Fruit fly (Drosophila melanogaster) whole organism, wandering third instar larva: ENCODE measurements around the gene CG32075.
A peak's percentile ranks its signal among the peaks of the same experiment; 100 is the strongest.

Experiments
- Abd-B ChIP-seq: fragments of >200 bp; optimal IDR thresholded peaks from 2 replicates; lab custom pipeline; 2017; ENCODE audit warnings: missing biosample characterization, missing genetic modification characterization
- CG32264 ChIP-seq: fragments of 200-800 bp; sonication (Bioruptor generic); optimal IDR thresholded peaks from 2 replicates; lab custom pipeline; 2016; ENCODE audit warnings: missing biosample characterization, missing genetic modification characterization
- CG9705 ChIP-seq: fragments of 200-800 bp; sonication (Bioruptor generic); optimal IDR thresholded peaks from 2 replicates; lab custom pipeline; 2018; ENCODE audit warnings: missing biosample characterization, mild to moderate bottlenecking, missing genetic modification characterization
- CrebA ChIP-seq: fragments of 200-800 bp; sonication (Bioruptor generic); optimal IDR thresholded peaks from 2 replicates; lab custom pipeline; 2016; ENCODE audit warnings: missing biosample characterization, mild to moderate bottlenecking, missing genetic modification characterization, borderline replicate concordance
- Dfd ChIP-seq: fragments of >200 bp; optimal IDR thresholded peaks from 2 replicates; lab custom pipeline; 2017; ENCODE audit warnings: missing biosample characterization, missing genetic modification characterization
- Dif ChIP-seq: fragments of 200-275, 200-300 bp; sonication (Bioruptor generic); optimal IDR thresholded peaks from 2 replicates; lab custom pipeline; 2018; ENCODE audit warnings: missing biosample characterization, missing genetic modification characterization; ENCODE audit not compliant: partially characterized antibody
- GATAd ChIP-seq: sonication (Bioruptor generic); optimal IDR thresholded peaks from 2 replicates; lab custom pipeline; 2016; ENCODE audit warnings: missing biosample characterization, missing genetic modification characterization
- HLH106 ChIP-seq: fragments of 200-800 bp; optimal IDR thresholded peaks from 3 replicates; lab custom pipeline; 2019; ENCODE audit warnings: missing biosample characterization, mild to moderate bottlenecking, missing genetic modification characterization, moderate library complexity
- Hnf4 ChIP-seq: fragments of 200-800 bp; sonication (Bioruptor generic); optimal IDR thresholded peaks from 2 replicates; lab custom pipeline; 2016; ENCODE audit warnings: missing biosample characterization, mild to moderate bottlenecking, missing genetic modification characterization
- Hr78 ChIP-seq: fragments of >200 bp; optimal IDR thresholded peaks from 2 replicates; lab custom pipeline; 2017; ENCODE audit warnings: missing biosample characterization, missing genetic modification characterization
- Hr83 ChIP-seq: fragments of 200-300 bp; sonication (Bioruptor generic); optimal IDR thresholded peaks from 2 replicates; lab custom pipeline; 2016; ENCODE audit warnings: missing biosample characterization, mild to moderate bottlenecking, missing genetic modification characterization, moderate library complexity; ENCODE audit not compliant: poor library complexity, severe bottlenecking
- Jra ChIP-seq: sonication (Bioruptor generic); optimal IDR thresholded peaks from 2 replicates; lab custom pipeline; 2016; ENCODE audit warnings: missing biosample characterization, missing genetic modification characterization
- Mio ChIP-seq: sonication (Bioruptor generic); optimal IDR thresholded peaks from 2 replicates; lab custom pipeline; 2016; ENCODE audit warnings: missing biosample characterization, missing genetic modification characterization
- Myc ChIP-seq: fragments of >200 bp; optimal IDR thresholded peaks from 2 replicates; lab custom pipeline; 2017
- N ChIP-seq: fragments of >200 bp; optimal IDR thresholded peaks from 2 replicates; lab custom pipeline; 2018; ENCODE audit warnings: missing biosample characterization, missing external identifiers, missing genetic modification characterization
- OdsH ChIP-seq: fragments of 200-800 bp; sonication (Bioruptor generic); optimal IDR thresholded peaks from 2 replicates; lab custom pipeline; 2016; ENCODE audit warnings: missing biosample characterization, mild to moderate bottlenecking, missing genetic modification characterization
- Rel ChIP-seq, 2 experiments: fragments of 200-800 bp; sonication (Bioruptor generic) in 1 of 2; optimal IDR thresholded peaks; 2 replicates in 1 of 2; 3 replicates in 1 of 2; lab custom pipeline; 2016 to 2019; ENCODE audit warnings: mild to moderate bottlenecking in 2 of 2, missing biosample characterization in 2 of 2, missing genetic modification characterization in 2 of 2, moderate library complexity in 1 of 2
- Sp1 ChIP-seq: fragments of 200-800 bp; sonication (Bioruptor generic); optimal IDR thresholded peaks from 3 replicates; lab custom pipeline; 2019; ENCODE audit warnings: missing biosample characterization, mild to moderate bottlenecking, missing genetic modification characterization, moderate library complexity
- Vsx2 ChIP-seq: fragments of 200-300, 225-300 bp; sonication (Bioruptor generic); optimal IDR thresholded peaks from 2 replicates; lab custom pipeline; 2018; ENCODE audit warnings: missing biosample characterization, missing genetic modification characterization; ENCODE audit not compliant: partially characterized antibody
- br ChIP-seq: fragments of 200-800 bp; sonication (Bioruptor generic); optimal IDR thresholded peaks from 2 replicates; lab custom pipeline; 2016; ENCODE audit warnings: missing biosample characterization, missing genetic modification characterization
- brk ChIP-seq: fragments of 200-800 bp; sonication (Bioruptor generic); optimal IDR thresholded peaks from 2 replicates; lab custom pipeline; 2016; ENCODE audit warnings: missing biosample characterization, mild to moderate bottlenecking, missing genetic modification characterization
- dl ChIP-seq, 2 experiments: fragments of 175-275, 200-275 bp in 1 of 2; fragments of 200-275 bp in 1 of 2; sonication (Bioruptor generic); optimal IDR thresholded peaks; lab custom pipeline; 2018; ENCODE audit warnings: mild to moderate bottlenecking in 2 of 2, missing biosample characterization in 2 of 2, missing genetic modification characterization in 2 of 2, moderate library complexity in 2 of 2; ENCODE audit not compliant: partially characterized antibody in 2 of 2, insufficient read depth in 1 of 2
- dmrt93B ChIP-seq: fragments of 200-800 bp; sonication (Bioruptor generic); optimal IDR thresholded peaks from 2 replicates; lab custom pipeline; 2018; ENCODE audit warnings: missing biosample characterization, mild to moderate bottlenecking, missing genetic modification characterization
- dsf ChIP-seq: sonication (Bioruptor generic); optimal IDR thresholded peaks from 2 replicates; lab custom pipeline; 2016; ENCODE audit warnings: missing biosample characterization, missing genetic modification characterization, borderline replicate concordance
- ey ChIP-seq: fragments of 200-800 bp; sonication (Bioruptor generic); optimal IDR thresholded peaks from 2 replicates; lab custom pipeline; 2016; ENCODE audit warnings: missing biosample characterization, missing genetic modification characterization
- foxo ChIP-seq, 2 experiments: fragments of 200-800 bp; sonication (Bioruptor generic); optimal IDR thresholded peaks; 2 replicates in 1 of 2; 3 replicates in 1 of 2; lab custom pipeline; 2016 to 2017; ENCODE audit warnings: missing biosample characterization in 2 of 2, missing genetic modification characterization in 2 of 2
- fru ChIP-seq: fragments of 200-800 bp; sonication (Bioruptor generic); optimal IDR thresholded peaks from 3 replicates; lab custom pipeline; 2016; ENCODE audit warnings: missing biosample characterization, mild to moderate bottlenecking, missing genetic modification characterization
- h ChIP-seq: fragments of 200-800 bp; sonication (Bioruptor generic); optimal IDR thresholded peaks from 3 replicates; lab custom pipeline; 2016; ENCODE audit warnings: missing biosample characterization, mild to moderate bottlenecking, missing genetic modification characterization
- jim ChIP-seq: fragments of 175-275, 200-325 bp; sonication (Bioruptor generic); optimal IDR thresholded peaks from 2 replicates; lab custom pipeline; 2016; ENCODE audit warnings: missing biosample characterization, mild to moderate bottlenecking, missing genetic modification characterization
- lola ChIP-seq: fragments of >200 bp; optimal IDR thresholded peaks from 2 replicates; lab custom pipeline; 2017; ENCODE audit warnings: missing biosample characterization, missing genetic modification characterization
- pan ChIP-seq: fragments of >200 bp; optimal IDR thresholded peaks from 2 replicates; lab custom pipeline; 2017
- psq ChIP-seq: fragments of 200-800 bp; sonication (Bioruptor generic); optimal IDR thresholded peaks from 3 replicates; lab custom pipeline; 2017; ENCODE audit warnings: missing biosample characterization, mild to moderate bottlenecking, missing genetic modification characterization, moderate library complexity
- rgr ChIP-seq: fragments of 200-800 bp; sonication (Bioruptor generic); optimal IDR thresholded peaks from 3 replicates; lab custom pipeline; 2016; ENCODE audit warnings: missing biosample characterization, mild to moderate bottlenecking, missing genetic modification characterization
- sage ChIP-seq: fragments of 200-800 bp; sonication (Bioruptor generic); optimal IDR thresholded peaks from 2 replicates; lab custom pipeline; 2016; ENCODE audit warnings: missing biosample characterization, mild to moderate bottlenecking, missing genetic modification characterization
- sv ChIP-seq: fragments of 200-800 bp; sonication (Bioruptor generic); optimal IDR thresholded peaks from 3 replicates; lab custom pipeline; 2016; ENCODE audit warnings: missing biosample characterization, missing genetic modification characterization
- tai ChIP-seq: sonication (Bioruptor generic); optimal IDR thresholded peaks from 2 replicates; lab custom pipeline; 2016; ENCODE audit warnings: missing biosample characterization, missing genetic modification characterization
- usp ChIP-seq: fragments of >200 bp; optimal IDR thresholded peaks from 2 replicates; lab custom pipeline; 2017; ENCODE audit warnings: missing biosample characterization, missing genetic modification characterization
- woc ChIP-seq: sonication (Bioruptor generic); optimal IDR thresholded peaks from 2 replicates; lab custom pipeline; 2016; ENCODE audit warnings: missing biosample characterization, mild to moderate bottlenecking, missing genetic modification characterization

CG32075 gene

dm6 chr3L:11094279-11094678, 29.5 kb upstream of the CG32075 start:
- TF ChIP-seq pan (lab: Kevin White, UChicago) = no peak
- no peak for TF ChIP-seq usp
- TF ChIP-seq dmrt93B (GFP tag; lab: Kevin White, UChicago) = no peak
- no peak for TF ChIP-seq GATAd
- no peak for TF ChIP-seq ey (GFP tag; lab: Kevin White, UChicago)
- no peak for TF ChIP-seq brk (GFP tag; lab: Kevin White, UChicago)
- no peak for TF ChIP-seq CrebA (GFP tag; lab: Kevin White, UChicago)
- no peak for TF ChIP-seq Mio (GFP tag; lab: Kevin White, UChicago)
- no peak for TF ChIP-seq foxo (GFP tag; optimal IDR thresholded peaks at IDR 0.05; lab: Kevin White, UChicago)
- TF ChIP-seq tai (GFP tag; lab: Kevin White, UChicago) = no peak
- no peak for TF ChIP-seq br (GFP tag; lab: Kevin White, UChicago)
- no peak for TF ChIP-seq lola (GFP tag; lab: Kevin White, UChicago)
- TF ChIP-seq woc (GFP tag; lab: Kevin White, UChicago) = no peak
- TF ChIP-seq dsf = no peak
- TF ChIP-seq CG9705 (GFP tag; lab: Kevin White, UChicago) = no peak
- TF ChIP-seq Hr78 (GFP tag; lab: Kevin White, UChicago) = no peak
- TF ChIP-seq dl (GFP tag; optimal IDR thresholded peaks at IDR 0.05; lab: Kevin White, UChicago; ENCODE audit: insufficient read depth in 1 of 2, partially characterized antibody in 2 of 2) = no peak
- TF ChIP-seq Vsx2 (GFP tag; lab: Kevin White, UChicago) = no peak

- TF ChIP-seq rgr (GFP tag; lab: Kevin White, UChicago) (peak; percentile 74), N (GFP tag; lab: Kevin White, UChicago) (no peak), Jra (peak; percentile 75), brk (GFP tag; lab: Kevin White, UChicago) (peak; percentile 69), lola (GFP tag; lab: Kevin White, UChicago) (no peak), Hr83 (peak; percentile 38), Sp1 (GFP tag; lab: Kevin White, UChicago) (peak; percentile 56), pan (lab: Kevin White, UChicago) (no peak), h (peak; percentile 77), CG9705 (GFP tag; lab: Kevin White, UChicago) (peak; percentile 29), Dfd (GFP tag; lab: Kevin White, UChicago) (no peak), OdsH (GFP tag; lab: Kevin White, UChicago) (peak; percentile 20), Abd-B (GFP tag; lab: Kevin White, UChicago) (no peak), CG32264 (GFP tag; lab: Kevin White, UChicago) (no peak), usp (no peak), dmrt93B (GFP tag; lab: Kevin White, UChicago) (no peak), Mio (GFP tag; lab: Kevin White, UChicago) (peak; percentile 0), Vsx2 (GFP tag; lab: Kevin White, UChicago) (peak; percentile 25), GATAd (peak; percentile 41), fru (GFP tag; lab: Kevin White, UChicago) (peak; percentile 62), sv (GFP tag; lab: Kevin White, UChicago) (peak; percentile 69), Myc (lab: Kevin White, UChicago) (peak; percentile 2), tai (GFP tag; lab: Kevin White, UChicago) (peak; percentile 40), psq (GFP tag; lab: Kevin White, UChicago) (peak; percentile 75), woc (GFP tag; lab: Kevin White, UChicago) (peak; percentile 76), dsf (peak; percentile 60), Rel (GFP tag; optimal IDR thresholded peaks at IDR 0.05; lab: Kevin White, UChicago) (peak; percentile 36), Rel (tag; optimal IDR thresholded peaks at IDR 0.05; lab: Kevin White, UChicago) (peak; percentile 32), foxo (GFP tag; optimal IDR thresholded peaks at IDR 0.05; lab: Kevin White, UChicago) (peak in 1 of 2 experiments; percentile 78), HLH106 (peak; percentile 68), Dif (GFP tag; lab: Kevin White, UChicago) (no peak), sage (peak; percentile 65), CrebA (GFP tag; lab: Kevin White, UChicago) (no peak), ey (GFP tag; lab: Kevin White, UChicago) (peak; percentile 51), jim (GFP tag; lab: Kevin White, UChicago) (peak; percentile 6), Hr78 (GFP tag; lab: Kevin White, UChicago) (no peak), br (GFP tag; lab: Kevin White, UChicago) (peak; percentile 66), Hnf4 (GFP tag; lab: Kevin White, UChicago) (peak; percentile 83), dl (GFP tag; optimal IDR thresholded peaks at IDR 0.05; lab: Kevin White, UChicago; ENCODE audit: insufficient read depth in 1 of 2, partially characterized antibody in 2 of 2) (no peak)
These were observed 28.3 kb upstream of the CG32075 start, which contains the start of gene JIL-1 for dm6 chr3L:11093046-11093520. Gene JIL-1 (minus strand): TSS chr3L:11093193.
